Worm (Caenorhabditis elegans) whole organism, L4 larva: ENCODE measurements around the gene ceh-14.

Source experiments
- F37D6.2 ChIP-seq: sonication (generic microtip); optimal IDR thresholded peaks from 2 replicates; lab custom pipeline; 2016; ENCODE audit warnings: mild to moderate bottlenecking, missing genetic modification characterization, missing compliant biosample characterization
- F49E8.2 ChIP-seq: sonication (generic microtip); optimal IDR thresholded peaks from 2 replicates; lab custom pipeline; 2016; ENCODE audit warnings: missing compliant biosample characterization, mild to moderate bottlenecking, missing genetic modification characterization, borderline replicate concordance
- R02D3.7 ChIP-seq: fragments of 150-350 bp; sonication (generic microtip); optimal IDR thresholded peaks from 3 replicates; lab custom pipeline; 2014; ENCODE audit warnings: missing biosample characterization, missing genetic modification characterization
- T26A8.4 ChIP-seq: fragments of 200-800 bp; sonication (Bioruptor generic); IDR thresholded peaks from 2 replicates; pipeline ENCODE4 v1.3.6; 2022; ENCODE audit warnings: missing genetic modification characterization, missing compliant biosample characterization
- Y105C5A.15 ChIP-seq: fragments of 200-800 bp; sonication (Bioruptor generic); IDR thresholded peaks from 2 replicates; pipeline ENCODE4 v1.3.6; 2022; ENCODE audit warnings: missing genetic modification characterization, missing compliant biosample characterization
- Y48G9A.11 ChIP-seq: fragments of 200-800 bp; sonication (Bioruptor generic); IDR thresholded peaks from 2 replicates; pipeline ENCODE4 v1.3.6; 2022; ENCODE audit warnings: missing genetic modification reagents, missing genetic modification characterization, missing compliant biosample characterization
- Y5F2A.4 ChIP-seq: fragments of 200-800 bp; sonication (Bioruptor generic); optimal IDR thresholded peaks from 2 replicates; lab custom pipeline; 2018; ENCODE audit warnings: mild to moderate bottlenecking, missing genetic modification characterization, missing compliant biosample characterization
- Y75B8A.6 ChIP-seq: fragments of 200-800 bp; sonication (Bioruptor generic); IDR thresholded peaks from 2 replicates; pipeline ENCODE4 v1.3.6; 2022; ENCODE audit warnings: missing genetic modification reagents, missing genetic modification characterization, missing compliant biosample characterization
- ZK546.5 ChIP-seq, 2 experiments: sonication (generic microtip); optimal IDR thresholded peaks; 2 replicates each; lab custom pipeline; 2017; ENCODE audit warnings: missing biosample characterization in 2 of 2, missing genetic modification characterization in 2 of 2
- aha-1 ChIP-seq: fragments of 150-350 bp; peaks from one replicate; lab custom pipeline; 2014; ENCODE audit warnings: missing biosample characterization, missing genetic modification characterization
- ama-1 ChIP-seq: fragments of 150-350 bp; optimal IDR thresholded peaks from 2 replicates; lab custom pipeline; 2014; ENCODE audit warnings: inconsistent platforms, mixed read lengths
- ceh-62 ChIP-seq: sonication (generic microtip); optimal IDR thresholded peaks from 2 replicates; lab custom pipeline; 2017; ENCODE audit warnings: missing biosample characterization, missing genetic modification characterization
- ceh-82 ChIP-seq: sonication (generic microtip); optimal IDR thresholded peaks from 2 replicates; lab custom pipeline; 2017; ENCODE audit warnings: missing biosample characterization, missing genetic modification characterization
- cey-2 ChIP-seq: sonication (generic microtip); optimal IDR thresholded peaks from 3 replicates; lab custom pipeline; 2017; ENCODE audit warnings: missing genetic modification characterization, mild to moderate bottlenecking, missing compliant biosample characterization, antibody characterized with exemption, borderline replicate concordance; ENCODE audit not compliant: insufficient read depth
- daf-8 ChIP-seq: fragments of 200-800 bp; sonication (Bioruptor generic); IDR thresholded peaks from 2 replicates; pipeline ENCODE4 v1.3.6; 2022; ENCODE audit warnings: missing genetic modification characterization, missing compliant biosample characterization
- dmd-9 ChIP-seq: fragments of 200-800 bp; sonication (Bioruptor generic); IDR thresholded peaks from 2 replicates; pipeline ENCODE4 v1.3.6; 2022; ENCODE audit warnings: missing genetic modification reagents, missing genetic modification characterization, missing compliant biosample characterization
- dpl-1 ChIP-seq: fragments of 150-350 bp; optimal IDR thresholded peaks from 2 replicates; lab custom pipeline; 2014; ENCODE audit warnings: missing biosample characterization, missing genetic modification reagents, missing genetic modification characterization
- dve-1 ChIP-seq: sonication (generic microtip); optimal IDR thresholded peaks from 2 replicates; lab custom pipeline; 2017; ENCODE audit warnings: antibody characterized with exemption, mild to moderate bottlenecking, missing genetic modification characterization, missing compliant biosample characterization; ENCODE audit not compliant: insufficient read depth
- egl-27 ChIP-seq: sonication (generic microtip); optimal IDR thresholded peaks from 3 replicates; lab custom pipeline; 2017; ENCODE audit warnings: missing biosample characterization, missing genetic modification reagents, missing genetic modification characterization
- fos-1 ChIP-seq: fragments of 150-350 bp; optimal IDR thresholded peaks from 2 replicates; lab custom pipeline; 2014; ENCODE audit warnings: missing biosample characterization, missing genetic modification characterization
- hif-1 ChIP-seq, 2 experiments: sonication (generic microtip); optimal IDR thresholded peaks; 2 replicates each; lab custom pipeline; 2016 to 2017; ENCODE audit warnings: missing compliant biosample characterization in 2 of 2, missing genetic modification characterization in 2 of 2, missing genetic modification reagents in 2 of 2, missing genotype in 2 of 2, mild to moderate bottlenecking in 1 of 2
- lin-1 ChIP-seq: fragments of 200-800 bp; sonication (Bioruptor generic); IDR thresholded peaks from 2 replicates; pipeline ENCODE4 v1.3.6; 2022; ENCODE audit warnings: missing genetic modification reagents, missing genetic modification characterization, missing compliant biosample characterization
- lin-29 ChIP-seq: fragments of 200-800 bp; sonication (Bioruptor generic); IDR thresholded peaks from 2 replicates; pipeline ENCODE4 v1.3.6; 2022; ENCODE audit warnings: missing genetic modification reagents, missing genetic modification characterization, missing compliant biosample characterization
- lin-38 ChIP-seq: fragments of 200-800 bp; sonication (Bioruptor generic); IDR thresholded peaks from 2 replicates; pipeline ENCODE4 v1.3.6; 2022; ENCODE audit warnings: missing genetic modification reagents, missing genetic modification characterization, missing compliant biosample characterization
- lsy-2 ChIP-seq, 2 experiments: fragments of 150-350 bp in 1 of 2; sonication (generic microtip) in 1 of 2; optimal IDR thresholded peaks; 2 replicates each; lab custom pipeline; 2014 to 2017; ENCODE audit warnings: missing biosample characterization in 2 of 2, missing genetic modification characterization in 2 of 2
- madf-5 ChIP-seq, 2 experiments: fragments of 200-800 bp; sonication (Bioruptor generic); IDR thresholded peaks; 2 replicates each; pipeline ENCODE4 v1.3.6; 2022; ENCODE audit warnings: missing compliant biosample characterization in 2 of 2, missing genetic modification characterization in 2 of 2
- madf-9 ChIP-seq: fragments of 200-800 bp; sonication (Bioruptor generic); conservative IDR thresholded peaks from 2 replicates; pipeline ENCODE4 v1.3.6; 2022; ENCODE audit warnings: missing genetic modification reagents, missing genetic modification characterization, missing compliant biosample characterization
- mdt-29 ChIP-seq: fragments of 200-800 bp; sonication (Bioruptor generic); IDR thresholded peaks from 2 replicates; pipeline ENCODE4 v1.3.6; 2022; ENCODE audit warnings: missing genetic modification reagents, missing genetic modification characterization, missing compliant biosample characterization
- mep-1 ChIP-seq: fragments of 150-350 bp; sonication (generic microtip); optimal IDR thresholded peaks from 3 replicates; lab custom pipeline; 2014; ENCODE audit warnings: missing biosample characterization, missing genetic modification characterization
- mxl-2 ChIP-seq: fragments of 200-800 bp; sonication (Bioruptor generic); conservative IDR thresholded peaks from 2 replicates; pipeline ENCODE4 v1.3.6; 2022; ENCODE audit warnings: missing genetic modification reagents, missing genetic modification characterization, missing compliant biosample characterization
- mxl-3 ChIP-seq: fragments of 200-800 bp; sonication (Bioruptor generic); optimal IDR thresholded peaks from 2 replicates; lab custom pipeline; 2018; ENCODE audit warnings: mild to moderate bottlenecking, missing genetic modification characterization, missing compliant biosample characterization
- nhr-111 ChIP-seq: fragments of 200-800 bp; sonication (Bioruptor generic); optimal IDR thresholded peaks from 2 replicates; lab custom pipeline; 2018; ENCODE audit warnings: mild to moderate bottlenecking, missing genetic modification characterization, missing compliant biosample characterization
- nhr-237 ChIP-seq: sonication (generic microtip); optimal IDR thresholded peaks from 2 replicates; lab custom pipeline; 2017; ENCODE audit warnings: missing biosample characterization, missing genetic modification characterization
- nhr-28 ChIP-seq: fragments of 150-350 bp; optimal IDR thresholded peaks from 2 replicates; lab custom pipeline; 2014; ENCODE audit warnings: missing biosample characterization, missing genetic modification characterization
- nhr-6 ChIP-seq: fragments of 150-350 bp; optimal IDR thresholded peaks from 2 replicates; lab custom pipeline; 2014; ENCODE audit warnings: missing biosample characterization, missing genetic modification characterization
- sdz-12 ChIP-seq: fragments of 200-800 bp; sonication (Bioruptor generic); optimal IDR thresholded peaks from 2 replicates; lab custom pipeline; 2018; ENCODE audit warnings: mild to moderate bottlenecking, missing genetic modification characterization, missing compliant biosample characterization
- set-16 ChIP-seq: fragments of 200-800 bp; sonication (Bioruptor generic); IDR thresholded peaks from 2 replicates; pipeline ENCODE4 v1.3.6; 2022; ENCODE audit warnings: missing genetic modification reagents, missing genetic modification characterization, missing compliant biosample characterization
- skn-1 ChIP-seq: fragments of 150-350 bp; optimal IDR thresholded peaks from 2 replicates; lab custom pipeline; 2014; ENCODE audit warnings: missing biosample characterization, missing genetic modification characterization
- snpc-1.2 ChIP-seq: fragments of 200-800 bp; sonication (Bioruptor generic); IDR thresholded peaks from 2 replicates; pipeline ENCODE4 v1.3.6; 2022; ENCODE audit warnings: missing genetic modification reagents, missing genetic modification characterization, missing compliant biosample characterization
- tag-97 ChIP-seq: fragments of 200-800 bp; sonication (Bioruptor generic); IDR thresholded peaks from 2 replicates; pipeline ENCODE4 v1.3.6; 2022; ENCODE audit warnings: missing genetic modification characterization, missing compliant biosample characterization
- unc-39 ChIP-seq: sonication (generic microtip); optimal IDR thresholded peaks from 2 replicates; lab custom pipeline; 2017; ENCODE audit warnings: missing biosample characterization, missing genetic modification characterization
- unc-62 ChIP-seq, 3 experiments: fragments of 150-350 bp in 1 of 3; sonication (generic microtip); optimal IDR thresholded peaks in 2 of 3; peaks in 1 of 3; 1 replicate in 1 of 3; 2 replicates in 2 of 3; lab custom pipeline; 2014 to 2017; ENCODE audit warnings: missing biosample characterization in 3 of 3, missing genetic modification characterization in 3 of 3, missing genetic modification reagents in 3 of 3, missing genotype in 1 of 3
- vab-7 ChIP-seq: fragments of 200-800 bp; sonication (Bioruptor generic); IDR thresholded peaks from 2 replicates; pipeline ENCODE4 v1.3.6; 2022; ENCODE audit warnings: missing genetic modification reagents, missing genetic modification characterization, missing compliant biosample characterization
- zfp-2 ChIP-seq: sonication (generic microtip); optimal IDR thresholded peaks from 2 replicates; lab custom pipeline; 2016; ENCODE audit warnings: mild to moderate bottlenecking, missing genetic modification characterization, missing compliant biosample characterization
- zip-11 ChIP-seq: fragments of 200-800 bp; sonication (Bioruptor generic); IDR thresholded peaks from 2 replicates; pipeline ENCODE4 v1.3.6; 2022; ENCODE audit warnings: missing genetic modification characterization, missing compliant biosample characterization
- zip-2 ChIP-seq: fragments of 150-350 bp; optimal IDR thresholded peaks from 2 replicates; lab custom pipeline; 2014; ENCODE audit warnings: missing biosample characterization, missing genetic modification characterization
- ztf-7 ChIP-seq: fragments of 150-350 bp; optimal IDR thresholded peaks from 2 replicates; lab custom pipeline; 2014; ENCODE audit warnings: missing biosample characterization, missing genetic modification characterization

ceh-14 gene

DNA sequence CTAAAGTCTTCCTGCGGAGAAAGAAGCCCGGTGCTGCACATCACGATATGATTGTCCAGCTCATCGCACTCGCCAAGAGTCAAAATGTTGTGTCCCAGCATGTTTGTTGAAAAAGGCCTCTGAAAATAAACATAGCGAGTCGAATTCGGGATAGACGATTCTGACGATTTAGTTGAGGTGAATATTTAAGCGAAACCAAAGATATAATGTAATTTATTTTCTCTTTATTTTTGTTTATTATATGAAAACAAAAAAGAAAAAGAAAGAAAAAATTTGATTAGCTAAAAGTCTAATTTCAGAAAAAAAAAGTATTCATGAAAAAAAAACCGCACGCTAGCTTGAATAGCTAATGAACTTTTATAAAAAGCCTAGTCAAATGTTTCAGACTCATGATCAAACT, at the start of gene ceh-14:
TSS of gene ceh-14 (minus strand) at position 101 of the 400 bp plus-strand sequence.
- TF ChIP-seq ceh-82 (tag; lab: Kevin White, UChicago): no peak

DNA sequence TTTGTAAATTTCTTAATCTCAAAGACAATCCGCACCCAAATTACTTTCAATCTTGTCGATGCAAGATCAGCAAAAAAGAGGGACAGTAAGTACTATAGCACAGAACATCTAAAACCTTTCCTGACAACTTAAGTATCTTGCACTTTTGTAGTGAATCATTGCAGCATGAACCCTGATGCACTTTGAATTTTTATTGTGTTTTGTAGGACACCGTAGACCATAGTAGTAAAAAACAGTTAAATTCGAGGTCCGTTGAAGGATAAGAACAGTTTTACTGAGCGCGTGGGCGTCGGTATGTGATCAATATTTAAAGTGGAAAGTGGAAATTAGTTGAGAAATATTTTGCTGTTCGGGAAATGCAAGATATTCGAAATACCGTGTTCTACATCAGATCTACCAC, 49.7 kb upstream of the ceh-14 start:
- peak in 1 of 2 experiments; percentile 91 for TF ChIP-seq unc-62 (GFP tag; optimal IDR thresholded peaks at IDR 0.05 in 1 of 2; lab: Kevin White, UChicago)
- no peak for TF ChIP-seq unc-62 (tag; optimal IDR thresholded peaks at IDR 0.05; lab: Kevin White, UChicago)
- no peak for TF ChIP-seq sdz-12 (GFP tag; lab: Kevin White, UChicago)

DNA sequence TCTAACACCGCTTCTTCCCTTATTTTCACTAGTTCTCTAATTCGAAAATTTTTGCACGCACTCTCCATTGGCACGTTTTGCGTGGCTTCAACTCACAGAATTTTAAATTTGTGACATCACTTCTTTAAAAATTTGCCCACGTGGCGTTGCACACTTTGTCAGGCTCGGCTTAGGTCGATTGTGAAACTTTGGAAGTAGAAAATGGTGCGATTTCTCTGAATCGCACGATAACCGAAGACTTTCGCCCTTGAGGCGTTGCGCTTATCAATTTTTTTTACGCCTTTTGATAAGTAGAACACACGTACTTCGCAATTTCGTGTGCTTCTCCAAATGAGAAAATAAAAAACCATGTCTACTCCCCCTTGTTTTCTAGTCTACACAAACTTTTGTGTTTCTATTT, 45.8 kb upstream of the ceh-14 start:
- TF ChIP-seq dmd-9: no peak
- TF ChIP-seq zfp-2: no peak
- no peak for TF ChIP-seq dpl-1 (GFP tag; lab: Kevin White, UChicago)
- TF ChIP-seq nhr-111 (GFP tag; lab: Kevin White, UChicago): no peak
- no peak for TF ChIP-seq Y5F2A.4 (GFP tag; lab: Kevin White, UChicago)
- no peak for TF ChIP-seq lin-38 (GFP tag; lab: Robert Waterston, UW)
- no peak for TF ChIP-seq mxl-2
- no peak for TF ChIP-seq vab-7 (GFP tag; lab: Robert Waterston, UW)
- no peak for TF ChIP-seq lin-29 (GFP tag; lab: Robert Waterston, UW)
- no peak for TF ChIP-seq Y105C5A.15 (GFP tag; lab: Robert Waterston, UW)
- TF ChIP-seq tag-97: no peak
- no peak for TF ChIP-seq ama-1 (lab: Kevin White, UChicago)
- no peak for TF ChIP-seq zip-11 (GFP tag; lab: Robert Waterston, UW)
- TF ChIP-seq aha-1 (tag; lab: Kevin White, UChicago): peak; percentile 94
- no peak for TF ChIP-seq lin-1 (GFP tag; lab: Robert Waterston, UW)
- no peak for TF ChIP-seq unc-62 (GFP tag; optimal IDR thresholded peaks at IDR 0.05 in 1 of 2; lab: Kevin White, UChicago)
- TF ChIP-seq unc-62 (tag; optimal IDR thresholded peaks at IDR 0.05; lab: Kevin White, UChicago): no peak
- no peak for TF ChIP-seq zip-2
- TF ChIP-seq R02D3.7 (tag; lab: Kevin White, UChicago): no peak
- TF ChIP-seq dve-1 (tag; lab: Kevin White, UChicago): peak; percentile 45
- no peak for TF ChIP-seq F49E8.2 (tag; lab: Kevin White, UChicago)
- TF ChIP-seq egl-27 (tag; lab: Kevin White, UChicago): no peak
- TF ChIP-seq madf-9 (GFP tag; lab: Robert Waterston, UW): no peak
- peak in 1 of 2 experiments; percentile 30 for TF ChIP-seq lsy-2 (tag; optimal IDR thresholded peaks at IDR 0.05; lab: Kevin White, UChicago)
- TF ChIP-seq mep-1 (tag; lab: Kevin White, UChicago): peak; percentile 32
- TF ChIP-seq Y75B8A.6 (GFP tag; lab: Robert Waterston, UW): no peak
- TF ChIP-seq daf-8 (GFP tag; lab: Robert Waterston, UW): no peak
- peak; percentile 73 for TF ChIP-seq mdt-29 (GFP tag; lab: Robert Waterston, UW)
- no peak for TF ChIP-seq hif-1 (tag; optimal IDR thresholded peaks at IDR 0.05; lab: Kevin White, UChicago)
- no peak for TF ChIP-seq nhr-237 (tag; lab: Kevin White, UChicago)
- peak; percentile 69 for TF ChIP-seq mxl-3 (GFP tag; lab: Kevin White, UChicago)
- no peak for TF ChIP-seq fos-1 (tag; lab: Kevin White, UChicago)
- no peak for TF ChIP-seq F37D6.2 (tag; lab: Kevin White, UChicago)
- no peak for TF ChIP-seq nhr-6 (tag; lab: Kevin White, UChicago)
- TF ChIP-seq madf-5 (GFP tag; IDR thresholded peaks at IDR 0.05; lab: Robert Waterston, UW): no peak
- TF ChIP-seq Y48G9A.11 (GFP tag; lab: Robert Waterston, UW): no peak
- no peak for TF ChIP-seq T26A8.4
- TF ChIP-seq skn-1 (tag; lab: Kevin White, UChicago): no peak
- no peak for TF ChIP-seq ztf-7 (tag; lab: Kevin White, UChicago)
- TF ChIP-seq cey-2 (tag; lab: Kevin White, UChicago): no peak
- no peak for TF ChIP-seq set-16 (GFP tag; lab: Robert Waterston, UW)
- TF ChIP-seq snpc-1.2: no peak
- TF ChIP-seq nhr-28 (tag; lab: Kevin White, UChicago): peak; percentile 85
- no peak for TF ChIP-seq ceh-62
- TF ChIP-seq ZK546.5 (tag; optimal IDR thresholded peaks at IDR 0.05; lab: Kevin White, UChicago): no peak
- TF ChIP-seq unc-39: no peak
